Fruit fly (Drosophila melanogaster) whole organism, adult: ENCODE data around the gene CG13678.

Experiments
- CG11617 ChIP-seq: fragments of 200-800 bp; sonication (Bioruptor generic); optimal IDR thresholded peaks from 2 replicates; lab custom pipeline; 2017; ENCODE audit warnings: mild to moderate bottlenecking, missing biosample characterization, missing genetic modification reagents, missing genetic modification characterization
- CG12768 ChIP-seq: fragments of 200-800 bp; sonication (Bioruptor generic); optimal IDR thresholded peaks from 2 replicates; lab custom pipeline; 2017; ENCODE audit warnings: missing biosample characterization, missing genetic modification characterization, mild to moderate bottlenecking, moderate library complexity, missing genetic modification reagents
- CG14711 ChIP-seq: fragments of 200-800 bp; sonication (Bioruptor generic); optimal IDR thresholded peaks from 2 replicates; lab custom pipeline; 2018; ENCODE audit warnings: missing biosample characterization, mild to moderate bottlenecking, missing genetic modification characterization, moderate library complexity
- CG1620 ChIP-seq: fragments of 200-800 bp; sonication (Bioruptor generic); optimal IDR thresholded peaks from 2 replicates; lab custom pipeline; 2016; ENCODE audit warnings: missing biosample characterization, missing genetic modification characterization
- CG33017 ChIP-seq: fragments of 200-800 bp; sonication (Bioruptor generic); optimal IDR thresholded peaks from 2 replicates; lab custom pipeline; 2018; ENCODE audit warnings: missing biosample characterization, mild to moderate bottlenecking, missing genetic modification characterization, moderate library complexity
- CG5204 ChIP-seq: fragments of 200-800 bp; sonication (Bioruptor generic); optimal IDR thresholded peaks from 2 replicates; lab custom pipeline; 2016; ENCODE audit warnings: missing biosample characterization, missing genetic modification characterization
- CG7045 ChIP-seq: fragments of 200-800 bp; sonication (Bioruptor generic); optimal IDR thresholded peaks from 2 replicates; lab custom pipeline; 2017; ENCODE audit warnings: missing biosample characterization, mild to moderate bottlenecking, missing genetic modification characterization
- CG7101 ChIP-seq: fragments of 200-800 bp; sonication (Bioruptor generic); optimal IDR thresholded peaks from 2 replicates; lab custom pipeline; 2018; ENCODE audit warnings: missing biosample characterization, mild to moderate bottlenecking, missing genetic modification characterization, moderate library complexity
- Clk ChIP-seq: fragments of 200-800 bp; sonication (Bioruptor generic); optimal IDR thresholded peaks from 2 replicates; lab custom pipeline; 2017; ENCODE audit warnings: missing biosample characterization, missing genetic modification characterization
- Crg-1 ChIP-seq: fragments of 200-800 bp; sonication (Bioruptor generic); optimal IDR thresholded peaks from 2 replicates; lab custom pipeline; 2016; ENCODE audit warnings: missing biosample characterization, missing genetic modification characterization
- Hr96 ChIP-seq: fragments of 200-800 bp; sonication (Bioruptor generic); optimal IDR thresholded peaks from 2 replicates; lab custom pipeline; 2016; ENCODE audit warnings: missing biosample characterization, missing genetic modification characterization
- Mnt ChIP-seq: fragments of 200-800 bp; sonication (Bioruptor generic); optimal IDR thresholded peaks from 2 replicates; lab custom pipeline; 2016; ENCODE audit warnings: missing biosample characterization, mild to moderate bottlenecking, missing genetic modification characterization
- bab1 ChIP-seq: fragments of 200-800 bp; sonication (Bioruptor generic); optimal IDR thresholded peaks from 3 replicates; lab custom pipeline; 2019; ENCODE audit warnings: missing biosample characterization, mild to moderate bottlenecking, missing genetic modification characterization, moderate library complexity
- cic ChIP-seq: fragments of 200-800 bp; sonication (Bioruptor generic); optimal IDR thresholded peaks from 2 replicates; lab custom pipeline; 2017; ENCODE audit warnings: missing biosample characterization, mild to moderate bottlenecking, missing genetic modification characterization, moderate library complexity
- cnc ChIP-seq, 2 experiments: fragments of >200 bp; optimal IDR thresholded peaks; 2 replicates each; lab custom pipeline; 2017
- kay ChIP-seq: fragments of 200-800 bp; sonication (Bioruptor generic); peaks from one replicate; lab custom pipeline; 2016; ENCODE audit warnings: missing biosample characterization, missing genetic modification characterization, borderline replicate concordance
- ovo ChIP-seq: fragments of 200-800 bp; sonication (Bioruptor generic); optimal IDR thresholded peaks from 2 replicates; lab custom pipeline; 2016; ENCODE audit warnings: missing biosample characterization, missing genetic modification characterization
- pad ChIP-seq: fragments of 200-800 bp; sonication (Bioruptor generic); optimal IDR thresholded peaks from 3 replicates; lab custom pipeline; 2017; ENCODE audit warnings: missing biosample characterization, missing genetic modification characterization, mild to moderate bottlenecking, moderate library complexity, missing genetic modification reagents
- tj ChIP-seq: fragments of 200-800 bp; sonication (Bioruptor generic); optimal IDR thresholded peaks from 3 replicates; lab custom pipeline; 2017; ENCODE audit warnings: missing biosample characterization, mild to moderate bottlenecking, missing genetic modification characterization, moderate library complexity
- toe ChIP-seq: fragments of 200-800 bp; sonication (Bioruptor generic); optimal IDR thresholded peaks from 2 replicates; lab custom pipeline; 2016; ENCODE audit warnings: missing biosample characterization, missing genetic modification characterization

Gene CG13678

dm6 chr3L:8221835-8222234 is at the start of gene CG13678:
Gene CG13678, plus strand, starts transcription at chr3L:8222141.
- no peak for TF ChIP-seq CG14711 (tag; lab: Kevin White, UChicago)
- no peak for TF ChIP-seq CG11617 (GFP tag; lab: Kevin White, UChicago)
- TF ChIP-seq CG5204 (GFP tag; lab: Kevin White, UChicago): no peak
- TF ChIP-seq kay (GFP tag; lab: Kevin White, UChicago): peak; percentile 5
- TF ChIP-seq CG7045: no peak
- no peak for TF ChIP-seq pad

dm6 chr3L:8175818-8176217 is 46.1 kb upstream of the CG13678 start, which contains the start of gene RecQ4:
Gene RecQ4, minus strand, starts transcription at chr3L:8175978.
- no peak for TF ChIP-seq Mnt (GFP tag; lab: Kevin White, UChicago)
- TF ChIP-seq bab1 (GFP tag; lab: Kevin White, UChicago): peak; percentile 35
- TF ChIP-seq CG7045: no peak
- no peak for TF ChIP-seq CG12768 (GFP tag; lab: Kevin White, UChicago)
- TF ChIP-seq ovo (GFP tag; lab: Kevin White, UChicago): no peak
- no peak for TF ChIP-seq CG11617 (GFP tag; lab: Kevin White, UChicago)
- peak; percentile 97 for TF ChIP-seq tj (GFP tag; lab: Kevin White, UChicago)

- TF ChIP-seq CG7045 (peak; percentile 9), tj (GFP tag; lab: Kevin White, UChicago) (peak; percentile 6), CG33017 (tag; lab: Kevin White, UChicago) (peak; percentile 32), CG7101 (peak; percentile 14), cic (peak; percentile 6), CG14711 (tag; lab: Kevin White, UChicago) (peak; percentile 42), CG11617 (GFP tag; lab: Kevin White, UChicago) (peak; percentile 2), CG12768 (GFP tag; lab: Kevin White, UChicago) (no peak), CG5204 (GFP tag; lab: Kevin White, UChicago) (no peak), cnc (optimal IDR thresholded peaks at IDR 0.05; lab: Kevin White, UChicago) (no peak)
Observed at dm6 chr3L:8177795-8178564, 44.0 kb upstream of the CG13678 start, which contains the start of gene Nmt. Gene Nmt, minus strand, starts transcription at chr3L:8178429.

- TF ChIP-seq Mnt (GFP tag; lab: Kevin White, UChicago) (peak; percentile 53), CG14711 (tag; lab: Kevin White, UChicago) (peak; percentile 4), cnc (optimal IDR thresholded peaks at IDR 0.05; lab: Kevin White, UChicago) (no peak), CG12768 (GFP tag; lab: Kevin White, UChicago) (no peak), CG33017 (tag; lab: Kevin White, UChicago) (no peak), bab1 (GFP tag; lab: Kevin White, UChicago) (peak; percentile 32), cic (peak; percentile 84), CG7045 (no peak)
Observed at dm6 chr3L:8180464-8181137, 41.3 kb upstream of the CG13678 start, which contains the start of the genes mthl7 and Uxs. Gene mthl7, minus strand, starts transcription at chr3L:8180514. Gene Uxs, plus strand, starts transcription at chr3L:8180923.

dm6 chr3L:8185263-8186227 is 36.4 kb upstream of the CG13678 start:
- peak; percentile 20 for TF ChIP-seq CG14711 (tag; lab: Kevin White, UChicago)
- peak; percentile 70 for TF ChIP-seq CG12768 (GFP tag; lab: Kevin White, UChicago)
- TF ChIP-seq toe (GFP tag; lab: Kevin White, UChicago): no peak
- peak; percentile 15 for TF ChIP-seq Clk
- peak; percentile 5 for TF ChIP-seq bab1 (GFP tag; lab: Kevin White, UChicago)
- peak; percentile 40 for TF ChIP-seq CG7101
- TF ChIP-seq kay (GFP tag; lab: Kevin White, UChicago): no peak
- TF ChIP-seq CG11617 (GFP tag; lab: Kevin White, UChicago): peak; percentile 81
- TF ChIP-seq Mnt (GFP tag; lab: Kevin White, UChicago): peak; percentile 37
- TF ChIP-seq pad: peak; percentile 20
- no peak for TF ChIP-seq CG5204 (GFP tag; lab: Kevin White, UChicago)
- TF ChIP-seq Hr96 (GFP tag; lab: Kevin White, UChicago): peak; percentile 73
- TF ChIP-seq cnc (optimal IDR thresholded peaks at IDR 0.05; lab: Kevin White, UChicago): no peak
- TF ChIP-seq Crg-1 (GFP tag; lab: Kevin White, UChicago): peak; percentile 24
- TF ChIP-seq ovo (GFP tag; lab: Kevin White, UChicago): no peak
- TF ChIP-seq cic: peak; percentile 94
- TF ChIP-seq CG7045: peak; percentile 27
- TF ChIP-seq CG1620 (GFP tag; lab: Kevin White, UChicago): peak; percentile 28
- peak; percentile 60 for TF ChIP-seq CG33017 (tag; lab: Kevin White, UChicago)
- peak; percentile 55 for TF ChIP-seq tj (GFP tag; lab: Kevin White, UChicago)
